Fruit fly (Drosophila melanogaster): Measurements from ENCODE around the gene Prx4.

Gene Prx4

DNA sequence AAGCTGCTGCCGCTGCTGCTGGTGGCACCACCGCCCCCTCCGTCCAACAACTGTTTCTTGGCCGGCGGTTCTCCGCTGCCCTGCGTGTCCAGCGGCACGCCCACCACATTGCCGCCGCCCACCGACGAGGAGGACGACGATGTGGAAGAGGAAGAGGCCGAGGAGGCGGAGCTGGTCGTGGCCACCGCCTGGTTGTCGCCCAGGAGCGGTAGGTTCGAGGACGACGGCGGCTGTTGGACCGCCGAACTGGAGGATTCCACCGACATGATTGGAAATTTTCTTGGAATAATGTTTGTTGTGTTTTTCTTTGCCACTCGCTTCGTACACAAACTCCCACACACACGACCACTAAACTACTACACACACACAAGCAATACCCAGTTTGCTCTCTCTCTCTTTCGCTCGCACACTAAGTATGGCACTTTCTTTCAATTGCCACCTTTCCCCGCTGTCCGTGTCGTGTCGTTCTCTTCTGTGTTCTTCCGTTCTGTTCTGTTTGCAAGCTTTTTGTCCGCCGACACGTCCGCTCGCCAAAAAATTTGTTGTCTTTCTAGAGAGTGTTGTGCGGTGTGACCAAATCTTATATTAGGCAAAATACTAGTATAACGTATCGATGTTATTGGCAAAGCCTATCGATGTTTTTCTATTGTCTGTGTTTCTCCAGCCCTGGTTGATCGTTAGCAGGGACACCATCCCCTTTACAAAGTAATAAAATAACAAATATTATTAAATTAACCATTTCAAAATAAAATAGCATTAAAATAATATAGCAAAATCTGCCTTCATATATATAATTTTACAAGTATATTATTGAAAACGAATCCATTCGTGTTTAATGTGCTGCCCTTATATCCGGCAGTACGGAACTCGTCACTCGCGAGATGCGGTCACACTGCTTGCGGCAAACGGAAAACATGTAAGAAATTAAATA is 28.4 kb downstream of the Prx4 start, which contains the start of the genes CG32486 and PAN3 (continued):
- no peak for TF ChIP-seq Sox15 (GFP tag; optimal IDR thresholded peaks at IDR 0.05)
- TF ChIP-seq CG34406 (GFP tag; optimal IDR thresholded peaks at IDR 0.05): no peak
- no peak for TF ChIP-seq acj6 (GFP tag; optimal IDR thresholded peaks at IDR 0.05)
- peak; percentile 61 for TF ChIP-seq Lpt (GFP tag; optimal IDR thresholded peaks at IDR 0.05)
- TF ChIP-seq CG10669 (GFP tag; optimal IDR thresholded peaks at IDR 0.05): no peak
- TF ChIP-seq dsx (GFP tag; optimal IDR thresholded peaks at IDR 0.05; ENCODE audit: poor library complexity, severe bottlenecking): peak; percentile 96
- TF ChIP-seq Ets21C (GFP tag; optimal IDR thresholded peaks at IDR 0.05): no peak
- TF ChIP-seq CG8319 (GFP tag; optimal IDR thresholded peaks at IDR 0.05): no peak
- no peak for TF ChIP-seq CG6792 (GFP tag; optimal IDR thresholded peaks at IDR 0.05)
- peak; percentile 64; the same call in 1 of the 2 replicates for TF ChIP-seq CG15336 (GFP tag; IDR thresholded peaks at IDR 0.05)
- TF ChIP-seq CG3919 (GFP tag; optimal IDR thresholded peaks at IDR 0.05): peak; percentile 54
- peak; percentile 54 for TF ChIP-seq CG16779 (tag; optimal IDR thresholded peaks at IDR 0.05)
- TF ChIP-seq fd85E (GFP tag; optimal IDR thresholded peaks at IDR 0.05): peak; percentile 52
- peak in 1 of 2 experiments; percentile 17 for TF ChIP-seq salr (GFP tag; optimal IDR thresholded peaks at IDR 0.05)
- peak; percentile 6 for TF ChIP-seq Met (GFP tag; optimal IDR thresholded peaks at IDR 0.05)
- peak; percentile 81 for TF ChIP-seq CG6163 (GFP tag; IDR thresholded peaks at IDR 0.05)
- TF ChIP-seq svp (GFP tag): peak; percentile 73
- peak; percentile 65 for TF ChIP-seq net (GFP tag; optimal IDR thresholded peaks at IDR 0.05)
- TF ChIP-seq Eip78C (GFP tag): peak; percentile 78
- TF ChIP-seq CG8632 (GFP tag; optimal IDR thresholded peaks at IDR 0.05): no peak
- TF ChIP-seq Sox14 (GFP tag; optimal IDR thresholded peaks at IDR 0.05): peak; percentile 60
- TF ChIP-seq CG6808 (GFP tag; optimal IDR thresholded peaks at IDR 0.05): no peak
- peak; percentile 1 for TF ChIP-seq CG7368 (GFP tag; optimal IDR thresholded peaks at IDR 0.05)
- no peak for TF ChIP-seq Blimp-1 (GFP tag; optimal IDR thresholded peaks at IDR 0.05)
- TF ChIP-seq vri (GFP tag; optimal IDR thresholded peaks at IDR 0.05): peak; percentile 82
- no peak for TF ChIP-seq Hr39 (GFP tag; optimal IDR thresholded peaks at IDR 0.05)
- TF ChIP-seq spab (GFP tag; optimal IDR thresholded peaks at IDR 0.05): no peak
- TF ChIP-seq Gug (GFP tag; IDR thresholded peaks at IDR 0.05): no peak
- TF ChIP-seq Eip93F (GFP tag; optimal IDR thresholded peaks at IDR 0.05): no peak
- TF ChIP-seq topi (GFP tag; optimal IDR thresholded peaks at IDR 0.05): peak; percentile 11
- TF ChIP-seq Ets96B (tag; optimal IDR thresholded peaks at IDR 0.05): peak; percentile 16
- no peak for TF ChIP-seq CG4318 (GFP tag; optimal IDR thresholded peaks at IDR 0.05)
- peak; percentile 99 for TF ChIP-seq CG1621 (tag; optimal IDR thresholded peaks at IDR 0.05)
- TF ChIP-seq CG32006 (GFP tag; optimal IDR thresholded peaks at IDR 0.05): no peak
- TF ChIP-seq CG6276 (GFP tag; optimal IDR thresholded peaks at IDR 0.05): no peak
- no peak for TF ChIP-seq dac (GFP tag; optimal IDR thresholded peaks at IDR 0.05)
- TF ChIP-seq OdsH (GFP tag; optimal IDR thresholded peaks at IDR 0.05): no peak
- TF ChIP-seq CG31627 (GFP tag; optimal IDR thresholded peaks at IDR 0.05): no peak
- no peak for TF ChIP-seq Hr38 (GFP tag; optimal IDR thresholded peaks at IDR 0.05)

Measured in whole organism, prepupa.